Fruit fly (Drosophila melanogaster): Measurements from ENCODE around the gene PVRAP.

Gene PVRAP

dm6 chr3L:5976121-5976906 lies 20.7 kb upstream of the PVRAP start (continued):
- peak; percentile 85 to 95 for TF ChIP-seq Pdp1 (GFP tag; optimal IDR thresholded peaks at IDR 0.05)
- peak; percentile 86 for TF ChIP-seq Fer3 (tag; optimal IDR thresholded peaks at IDR 0.05)
- peak; percentile 9 for TF ChIP-seq CG10543 (GFP tag; optimal IDR thresholded peaks at IDR 0.05)
- peak; percentile 95 for TF ChIP-seq CG1603 (tag; optimal IDR thresholded peaks at IDR 0.05)
- peak; percentile 94 for TF ChIP-seq ems (GFP tag; optimal IDR thresholded peaks at IDR 0.05)
- peak; percentile 88 for TF ChIP-seq mam (GFP tag; optimal IDR thresholded peaks at IDR 0.05)
- TF ChIP-seq CG5245 (GFP tag; optimal IDR thresholded peaks at IDR 0.05): peak; percentile 96
- peak; percentile 94 for TF ChIP-seq CG6254 (GFP tag; optimal IDR thresholded peaks at IDR 0.05)
- TF ChIP-seq Oli (tag; optimal IDR thresholded peaks at IDR 0.05): peak; percentile 96
- peak; percentile 95 for TF ChIP-seq Xbp1 (GFP tag; optimal IDR thresholded peaks at IDR 0.05)
- peak; percentile 91 for TF ChIP-seq CG4854 (GFP tag; optimal IDR thresholded peaks at IDR 0.05)
- TF ChIP-seq TFAM (GFP tag; optimal IDR thresholded peaks at IDR 0.05): peak; percentile 83
- peak; percentile 64 for TF ChIP-seq al (GFP tag; IDR thresholded peaks at IDR 0.05)
- TF ChIP-seq Dref (GFP tag; IDR thresholded peaks at IDR 0.05): no peak
- peak; percentile 90 for TF ChIP-seq btn (GFP tag; optimal IDR thresholded peaks at IDR 0.05)
- peak; percentile 94 for TF ChIP-seq salm (tag; optimal IDR thresholded peaks at IDR 0.05)
- peak; percentile 26 for TF ChIP-seq CTCF (GFP tag; optimal IDR thresholded peaks at IDR 0.05)
- TF ChIP-seq sim (GFP tag; IDR thresholded peaks at IDR 0.05): peak; percentile 95
- peak; percentile 95 for TF ChIP-seq Asciz (GFP tag; optimal IDR thresholded peaks at IDR 0.05)
- TF ChIP-seq PHDP (tag; optimal IDR thresholded peaks at IDR 0.05): peak; percentile 93
- TF ChIP-seq stwl (tag; optimal IDR thresholded peaks at IDR 0.05): peak; percentile 48
- peak; percentile 96 for TF ChIP-seq Nf-YA (GFP tag; IDR thresholded peaks at IDR 0.05)
- peak; percentile 98 for TF ChIP-seq jigr1 (GFP tag; IDR thresholded peaks at IDR 0.05)
- TF ChIP-seq Dfd (GFP tag; optimal IDR thresholded peaks at IDR 0.05): no peak
- peak; percentile 99 for TF ChIP-seq Xrp1 (GFP tag; IDR thresholded peaks at IDR 0.05)
- TF ChIP-seq CG18619 (GFP tag; optimal IDR thresholded peaks at IDR 0.05): peak; percentile 84
- TF ChIP-seq CG11696 (GFP tag; IDR thresholded peaks at IDR 0.05): peak; percentile 87
- peak; percentile 96 for TF ChIP-seq CG12391 (tag; optimal IDR thresholded peaks at IDR 0.05)
- peak; percentile 87 for TF ChIP-seq CG12104 (GFP tag; optimal IDR thresholded peaks at IDR 0.05)
- TF ChIP-seq Myb (GFP tag; optimal IDR thresholded peaks at IDR 0.05): peak; percentile 76
- peak; percentile 91 for TF ChIP-seq danr (GFP tag; IDR thresholded peaks at IDR 0.05)
- peak; percentile 90 for TF ChIP-seq Mes4 (GFP tag; optimal IDR thresholded peaks at IDR 0.05)
- TF ChIP-seq CG11504 (tag; optimal IDR thresholded peaks at IDR 0.05): peak; percentile 96
- TF ChIP-seq CG34422 (GFP tag; IDR thresholded peaks at IDR 0.05): peak; percentile 97
- no peak for TF ChIP-seq Poxn (GFP tag; IDR thresholded peaks at IDR 0.05)
- peak; percentile 96 for TF ChIP-seq CG2678 (tag; optimal IDR thresholded peaks at IDR 0.05)
- peak; percentile 96 for TF ChIP-seq CG4424 (GFP tag; optimal IDR thresholded peaks at IDR 0.05)
- TF ChIP-seq CG9215 (GFP tag; IDR thresholded peaks at IDR 0.05): peak; percentile 73
- TF ChIP-seq HHEX (GFP tag; optimal IDR thresholded peaks at IDR 0.05): peak; percentile 92
- peak; percentile 94 for TF ChIP-seq Hsf (GFP tag; optimal IDR thresholded peaks at IDR 0.05)
- TF ChIP-seq B-H2 (GFP tag; optimal IDR thresholded peaks at IDR 0.05): no peak
- peak; percentile 86 for TF ChIP-seq nerfin-1 (tag; optimal IDR thresholded peaks at IDR 0.05)
- peak; percentile 42 for TF ChIP-seq CG3163 (GFP tag; optimal IDR thresholded peaks at IDR 0.05)
- TF ChIP-seq usp (GFP tag; optimal IDR thresholded peaks at IDR 0.05): no peak
- TF ChIP-seq Sin3A (optimal IDR thresholded peaks at IDR 0.05): no peak
- TF ChIP-seq insv (GFP tag; optimal IDR thresholded peaks at IDR 0.05): peak in 1 of 2 experiments; percentile 22
- peak; percentile 89 for TF ChIP-seq Antp (GFP tag; optimal IDR thresholded peaks at IDR 0.05)
- peak; percentile 95 for TF ChIP-seq otp (GFP tag; IDR thresholded peaks at IDR 0.05)
- TF ChIP-seq grn (GFP tag; optimal IDR thresholded peaks at IDR 0.05): peak; percentile 59
- TF ChIP-seq CG3838 (GFP tag; optimal IDR thresholded peaks at IDR 0.05): peak; percentile 81
- TF ChIP-seq bab2 (GFP tag; optimal IDR thresholded peaks at IDR 0.05): peak; percentile 96

Data from whole organism, embryonic.